Fruit fly (Drosophila melanogaster) whole organism, embryonic: ENCODE results near the gene Gr98d.

Experiments used
- Awh ChIP-seq: fragments of 200-800 bp; sonication (Bioruptor generic); IDR thresholded peaks from 2 replicates; pipeline ENCODE4, ENCODE4 v1.3.6; 2022; ENCODE audit warnings: missing biosample characterization, missing genetic modification characterization
- B-H2 ChIP-seq: fragments of 200-800 bp; sonication (Bioruptor generic); optimal IDR thresholded peaks from 2 replicates; lab custom pipeline; 2018; ENCODE audit warnings: missing biosample characterization, mild to moderate bottlenecking, missing genetic modification characterization
- CG1024 ChIP-seq: fragments of 200-800 bp; sonication (Bioruptor generic); IDR thresholded peaks from 2 replicates; pipeline ENCODE4 v1.3.6; 2022; ENCODE audit warnings: missing biosample characterization, missing genetic modification characterization
- CG10462 ChIP-seq: fragments of 200-800 bp; sonication (Bioruptor generic); optimal IDR thresholded peaks from 2 replicates; lab custom pipeline; 2016; ENCODE audit warnings: missing biosample characterization, missing genetic modification characterization
- CG10654 ChIP-seq: fragments of 200-800 bp; sonication (Bioruptor generic); optimal IDR thresholded peaks from 2 replicates; lab custom pipeline; 2016; ENCODE audit warnings: missing biosample characterization, missing genetic modification characterization
- CG11247 ChIP-seq: fragments of 200-800 bp; sonication (Bioruptor generic); IDR thresholded peaks from 2 replicates; pipeline ENCODE4 v1.3.6; 2022; ENCODE audit warnings: missing biosample characterization, missing genetic modification characterization
- CG11695 ChIP-seq: fragments of 200-800 bp; sonication (Bioruptor generic); IDR thresholded peaks from 3 replicates; pipeline ENCODE4 v1.3.6; 2022; ENCODE audit warnings: missing biosample characterization, missing genetic modification characterization
- CG15269 ChIP-seq: fragments of 200-800 bp; sonication (Bioruptor generic); optimal IDR thresholded peaks from 2 replicates; lab custom pipeline; 2018; ENCODE audit warnings: missing biosample characterization, mild to moderate bottlenecking, missing genetic modification characterization, moderate library complexity
- CG32772 ChIP-seq: fragments of 200-800 bp; sonication (Bioruptor generic); IDR thresholded peaks from 2 replicates; pipeline ENCODE4 v1.3.6; 2022; ENCODE audit warnings: missing biosample characterization, missing genetic modification characterization
- CG3838 ChIP-seq: fragments of 200-800 bp; sonication (Bioruptor generic); optimal IDR thresholded peaks from 3 replicates; lab custom pipeline; 2016; ENCODE audit warnings: missing biosample characterization, missing genetic modification characterization
- CG3995 ChIP-seq: fragments of 200-800 bp; sonication (Bioruptor generic); optimal IDR thresholded peaks from 3 replicates; lab custom pipeline; 2016; ENCODE audit warnings: missing biosample characterization, missing genetic modification characterization
- CG8089 ChIP-seq: fragments of 200-800 bp; sonication (Bioruptor generic); optimal IDR thresholded peaks from 3 replicates; lab custom pipeline; 2016; ENCODE audit warnings: missing biosample characterization, missing genetic modification characterization
- CG8478 ChIP-seq: fragments of >200 bp; optimal IDR thresholded peaks from 2 replicates; lab custom pipeline; 2018
- CG9437 ChIP-seq: fragments of 200-800 bp; sonication (Bioruptor generic); optimal IDR thresholded peaks from 2 replicates; lab custom pipeline; 2018; ENCODE audit warnings: missing biosample characterization, mild to moderate bottlenecking, missing genetic modification characterization
- CG9609 ChIP-seq: fragments of 200-800 bp; sonication (Bioruptor generic); optimal IDR thresholded peaks from 3 replicates; lab custom pipeline; 2016; ENCODE audit warnings: missing biosample characterization, missing genetic modification characterization
- CHES-1-like ChIP-seq: fragments of 200-800 bp; sonication (Bioruptor generic); optimal IDR thresholded peaks from 2 replicates; lab custom pipeline; 2016; ENCODE audit warnings: missing biosample characterization, missing genetic modification characterization
- Eip74EF ChIP-seq, 2 experiments: fragments of 200-800 bp in 1 of 2; fragments of >200 bp in 1 of 2; sonication (Bioruptor generic) in 1 of 2; optimal IDR thresholded peaks; 2 replicates each; lab custom pipeline; 2017 to 2019; ENCODE audit warnings: missing biosample characterization in 2 of 2, missing genetic modification characterization in 2 of 2, mild to moderate bottlenecking in 1 of 2, moderate library complexity in 1 of 2
- Ets65A ChIP-seq: fragments of 200-800 bp; sonication (Bioruptor generic); peaks from one replicate; lab custom pipeline; 2016; ENCODE audit warnings: missing biosample characterization, missing genetic modification characterization
- Gug ChIP-seq: fragments of 200-800 bp; sonication (Bioruptor generic); IDR thresholded peaks from 4 replicates; pipeline ENCODE4 v1.3.6; 2022; ENCODE audit warnings: missing biosample characterization, missing genetic modification characterization
- Hr78 ChIP-seq, 2 experiments: fragments of 200-800 bp in 1 of 2; fragments of >200 bp in 1 of 2; sonication (Bioruptor generic) in 1 of 2; optimal IDR thresholded peaks; 2 replicates each; lab custom pipeline; 2017 to 2019; ENCODE audit warnings: missing biosample characterization in 2 of 2, missing genetic modification characterization in 2 of 2, mild to moderate bottlenecking in 1 of 2, moderate library complexity in 1 of 2
- Optix ChIP-seq: fragments of 200-800 bp; sonication (Bioruptor generic); IDR thresholded peaks from 3 replicates; pipeline ENCODE4 v1.3.6; 2022; ENCODE audit warnings: missing biosample characterization, missing genetic modification characterization
- Rfx ChIP-seq: fragments of 200-800 bp; sonication (Bioruptor generic); IDR thresholded peaks from 2 replicates; pipeline ENCODE4 v1.3.6; 2022; ENCODE audit warnings: missing biosample characterization, missing genetic modification characterization
- Six4 ChIP-seq: fragments of 200-800 bp; sonication (Bioruptor generic); optimal IDR thresholded peaks from 2 replicates; lab custom pipeline; 2016; ENCODE audit warnings: missing biosample characterization, missing genetic modification characterization
- Spps ChIP-seq: fragments of 200-800 bp; sonication (Bioruptor generic); optimal IDR thresholded peaks from 2 replicates; lab custom pipeline; 2018; ENCODE audit warnings: missing biosample characterization, mild to moderate bottlenecking, missing genetic modification characterization
- Xrp1 ChIP-seq: fragments of 200-800 bp; sonication (Bioruptor generic); IDR thresholded peaks from 2 replicates; pipeline ENCODE4 v1.3.6; 2022; ENCODE audit warnings: missing biosample characterization, missing genetic modification characterization
- ap ChIP-seq: fragments of 200-800 bp; sonication (Bioruptor generic); IDR thresholded peaks from 2 replicates; pipeline ENCODE4 v1.3.6; 2022; ENCODE audit warnings: missing biosample characterization, missing genetic modification characterization
- ase ChIP-seq: fragments of 200-800 bp; sonication (Bioruptor generic); IDR thresholded peaks from 3 replicates; pipeline ENCODE4 v1.3.6; 2022; ENCODE audit warnings: missing biosample characterization, missing genetic modification characterization
- az2 ChIP-seq: fragments of 200-800 bp; sonication (Bioruptor generic); optimal IDR thresholded peaks from 3 replicates; lab custom pipeline; 2016; ENCODE audit warnings: missing biosample characterization, missing genetic modification characterization
- cas ChIP-seq: fragments of 200-800 bp; sonication (Bioruptor generic); IDR thresholded peaks from 2 replicates; pipeline ENCODE4 v1.3.6; 2022; ENCODE audit warnings: missing biosample characterization, missing genetic modification characterization
- da ChIP-seq: fragments of 200-800 bp; sonication (Bioruptor generic); optimal IDR thresholded peaks from 2 replicates; lab custom pipeline; 2016; ENCODE audit warnings: missing biosample characterization, missing genetic modification characterization
- dan ChIP-seq: fragments of 200-800 bp; sonication (Bioruptor generic); IDR thresholded peaks from 2 replicates; pipeline ENCODE4 v1.3.6; 2022; ENCODE audit warnings: missing biosample characterization, missing genetic modification characterization
- gt ChIP-seq: fragments of 200-800 bp; sonication (Bioruptor generic); IDR thresholded peaks from 2 replicates; pipeline ENCODE4 v1.3.6; 2022; ENCODE audit warnings: missing biosample characterization, missing genetic modification characterization
- ham ChIP-seq: fragments of 200-800 bp; sonication (Bioruptor generic); IDR thresholded peaks from 2 replicates; pipeline ENCODE4 v1.3.6; 2022; ENCODE audit warnings: missing biosample characterization, missing genetic modification characterization
- hbn ChIP-seq: fragments of 200-800 bp; sonication (Bioruptor generic); IDR thresholded peaks from 2 replicates; pipeline ENCODE4 v1.3.6; 2022; ENCODE audit warnings: missing biosample characterization, missing genetic modification characterization; ENCODE audit not compliant: partially characterized antibody
- ind ChIP-seq: fragments of 200-800 bp; sonication (Bioruptor generic); optimal IDR thresholded peaks from 3 replicates; lab custom pipeline; 2016; ENCODE audit warnings: missing biosample characterization, missing genetic modification characterization
- lmd ChIP-seq: fragments of 200-800 bp; sonication (Bioruptor generic); IDR thresholded peaks from 2 replicates; pipeline ENCODE4 v1.3.6; 2022; ENCODE audit warnings: missing biosample characterization, missing genetic modification characterization
- pb ChIP-seq: fragments of 200-800 bp; sonication (Bioruptor generic); optimal IDR thresholded peaks from 3 replicates; lab custom pipeline; 2016; ENCODE audit warnings: missing biosample characterization, missing genetic modification characterization
- pfk ChIP-seq: fragments of 200-800 bp; sonication (Bioruptor generic); optimal IDR thresholded peaks from 2 replicates; lab custom pipeline; 2018; ENCODE audit warnings: missing biosample characterization, mild to moderate bottlenecking, missing genetic modification characterization, moderate library complexity
- pnt ChIP-seq: fragments of 200-800 bp; sonication (Bioruptor generic); optimal IDR thresholded peaks from 3 replicates; lab custom pipeline; 2016; ENCODE audit warnings: missing biosample characterization, missing genetic modification characterization
- prd ChIP-seq, 3 experiments: fragments of >200 bp in 2 of 3; fragments of 200-800 bp in 1 of 3; sonication (Bioruptor generic) in 1 of 3; optimal IDR thresholded peaks in 2 of 3; IDR thresholded peaks in 1 of 3; 2 replicates in 2 of 3; 3 replicates in 1 of 3; pipeline versions ENCODE4 v1.3.6 to Lab custom; 2017 to 2022; ENCODE audit warnings: missing biosample characterization in 1 of 3, missing genetic modification characterization in 1 of 3
- pum ChIP-seq: fragments of 200-800 bp; sonication (Bioruptor generic); optimal IDR thresholded peaks from 2 replicates; lab custom pipeline; 2016; ENCODE audit warnings: missing biosample characterization, missing genetic modification characterization
- ro ChIP-seq: fragments of 200-800 bp; sonication (Bioruptor generic); IDR thresholded peaks from 2 replicates; pipeline ENCODE4 v1.3.6; 2022; ENCODE audit warnings: missing biosample characterization, missing genetic modification characterization
- sd ChIP-seq: fragments of 200-800 bp; sonication (Bioruptor generic); optimal IDR thresholded peaks from 3 replicates; lab custom pipeline; 2018; ENCODE audit warnings: missing biosample characterization, mild to moderate bottlenecking, missing genetic modification characterization, moderate library complexity
- slbo ChIP-seq: fragments of 200-800 bp; sonication (Bioruptor generic); IDR thresholded peaks from 2 replicates; pipeline ENCODE4 v1.3.6; 2022; ENCODE audit warnings: missing biosample characterization, missing genetic modification characterization
- sr ChIP-seq: fragments of 200-800 bp; sonication (Bioruptor generic); IDR thresholded peaks from 3 replicates; pipeline ENCODE4 v1.3.6; 2022; ENCODE audit warnings: missing biosample characterization, missing genetic modification characterization
- trh ChIP-seq: fragments of 200-800 bp; sonication (Bioruptor generic); optimal IDR thresholded peaks from 2 replicates; lab custom pipeline; 2016; ENCODE audit warnings: missing biosample characterization, missing genetic modification characterization

Gene Gr98d

dm6 chr3R:27547378-27547949 is 1.6 kb downstream of the Gr98d start (continued):
- TF ChIP-seq prd (optimal IDR thresholded peaks at IDR 0.05; lab: Kevin White, UChicago): no peak
- TF ChIP-seq prd (GFP tag; IDR thresholded peaks at IDR 0.05; lab: Robert Waterston, UW): 0 out of 3 replicates have a peak, but pooled peaks have one; percentile 6

- TF ChIP-seq CG8478 (lab: Kevin White, UChicago) (peak; percentile 70), Ets65A (GFP tag; lab: Kevin White, UChicago) (peak; percentile 75), Awh (GFP tag; lab: Robert Waterston, UW) (no peak), CG15269 (tag; lab: Kevin White, UChicago) (no peak)
Measured at dm6 chr3R:27552710-27553109, 6.9 kb downstream of the Gr98d start.

dm6 chr3R:27553379-27553778 is 7.5 kb downstream of the Gr98d start:
- no peak for TF ChIP-seq CHES-1-like (GFP tag; lab: Kevin White, UChicago)
- no peak for TF ChIP-seq ap
- TF ChIP-seq pb (GFP tag; lab: Kevin White, UChicago): no peak
- no peak for TF ChIP-seq sd (tag; lab: Kevin White, UChicago)
- no peak for TF ChIP-seq slbo (GFP tag; lab: Robert Waterston, UW)
- no peak for TF ChIP-seq CG11247 (GFP tag; lab: Robert Waterston, UW)
- TF ChIP-seq pum (GFP tag; lab: Kevin White, UChicago): no peak

dm6 chr3R:27553921-27554320 is 8.1 kb downstream of the Gr98d start:
- TF ChIP-seq Xrp1 (GFP tag; lab: Robert Waterston, UW) (peak; percentile 77), CG3995 (no peak), CG9437 (peak; percentile 2), ind (GFP tag; lab: Kevin White, UChicago) (peak; percentile 38), pnt (no peak), trh (GFP tag; lab: Kevin White, UChicago) (no peak), hbn (GFP tag; lab: Robert Waterston, UW) (no peak), CG8089 (no peak), gt (GFP tag; lab: Robert Waterston, UW) (no peak), CG10462 (GFP tag; lab: Kevin White, UChicago) (no peak), ham (GFP tag; lab: Robert Waterston, UW) (no peak), ase (no peak), pfk (no peak), cas (GFP tag; lab: Robert Waterston, UW) (no peak), CG11695 (GFP tag; lab: Robert Waterston, UW) (no peak), az2 (GFP tag; lab: Kevin White, UChicago) (peak; percentile 38), lmd (GFP tag; lab: Robert Waterston, UW) (peak; percentile 55; the same call in 1 of the 2 replicates), da (GFP tag; lab: Kevin White, UChicago) (no peak), CG32772 (GFP tag; lab: Robert Waterston, UW) (peak; percentile 34; the same call in 1 of the 2 replicates), CG9609 (peak; percentile 6), CG3838 (GFP tag; lab: Kevin White, UChicago) (no peak), sr (GFP tag; lab: Robert Waterston, UW) (no peak), Six4 (peak; percentile 23), Gug (GFP tag; lab: Robert Waterston, UW) (no peak), ro (GFP tag; lab: Robert Waterston, UW) (no peak), Optix (GFP tag; lab: Robert Waterston, UW) (no peak), Rfx (no peak), Spps (tag; lab: Kevin White, UChicago) (peak; percentile 39), dan (GFP tag; lab: Robert Waterston, UW) (no peak), Eip74EF (GFP tag; optimal IDR thresholded peaks at IDR 0.05; lab: Kevin White, UChicago) (peak in 1 of 2 experiments; percentile 38), prd (optimal IDR thresholded peaks at IDR 0.05; lab: Kevin White, UChicago) (no peak), prd (GFP tag; IDR thresholded peaks at IDR 0.05; lab: Robert Waterston, UW) (peak; percentile 75), CG1024 (0 out of 2 replicates have a peak, but pooled peaks have one; percentile 26), B-H2 (GFP tag; lab: Kevin White, UChicago) (no peak), Hr78 (GFP tag; optimal IDR thresholded peaks at IDR 0.05; lab: Kevin White, UChicago) (no peak), CG10654 (GFP tag; lab: Kevin White, UChicago) (peak; percentile 20)
